Fruit fly (Drosophila melanogaster) whole organism, embryonic: ENCODE results near the gene wls.

Experiments
- Bgb ChIP-seq: fragments of 200-800 bp; sonication (Bioruptor generic); IDR thresholded peaks from 2 replicates; pipeline ENCODE4 v1.3.6; 2022; ENCODE audit warnings: missing biosample characterization, missing genetic modification characterization; ENCODE audit not compliant: partially characterized antibody
- CG10321 ChIP-seq: fragments of 200-800 bp; sonication (Bioruptor generic); IDR thresholded peaks from 2 replicates; pipeline ENCODE4 v1.3.6; 2022; ENCODE audit warnings: missing biosample characterization, missing genetic modification characterization
- CG12155 ChIP-seq: fragments of 200-800 bp; sonication (Bioruptor generic); optimal IDR thresholded peaks from 3 replicates; lab custom pipeline; 2016; ENCODE audit warnings: missing biosample characterization, missing genetic modification characterization
- CG13287 ChIP-seq: fragments of 200-800 bp; sonication (Bioruptor generic); IDR thresholded peaks from 2 replicates; pipeline ENCODE4 v1.3.6; 2022; ENCODE audit warnings: missing biosample characterization, missing genetic modification characterization; ENCODE audit not compliant: partially characterized antibody
- CG13775 ChIP-seq: fragments of 200-800 bp; sonication (Bioruptor generic); optimal IDR thresholded peaks from 3 replicates; lab custom pipeline; 2017; ENCODE audit warnings: missing biosample characterization, mild to moderate bottlenecking, missing genetic modification characterization
- CG15514 ChIP-seq: fragments of 200-800 bp; sonication (Bioruptor generic); optimal IDR thresholded peaks from 3 replicates; lab custom pipeline; 2017; ENCODE audit warnings: missing biosample characterization, missing genetic modification characterization, mild to moderate bottlenecking, moderate library complexity, missing genetic modification reagents
- CG1602 ChIP-seq: fragments of 200-800 bp; sonication (Bioruptor generic); optimal IDR thresholded peaks from 3 replicates; lab custom pipeline; 2016; ENCODE audit warnings: missing biosample characterization, missing genetic modification characterization
- CG16863 ChIP-seq: fragments of 200-800 bp; sonication (Bioruptor generic); optimal IDR thresholded peaks from 3 replicates; lab custom pipeline; 2016; ENCODE audit warnings: missing biosample characterization, missing genetic modification characterization
- CG18011 ChIP-seq: fragments of 200-800 bp; sonication (Bioruptor generic); optimal IDR thresholded peaks from 2 replicates; lab custom pipeline; 2017; ENCODE audit warnings: missing biosample characterization, missing genetic modification characterization, mild to moderate bottlenecking, moderate library complexity, missing genotype
- CG18619 ChIP-seq: fragments of 200-800 bp; sonication (Bioruptor generic); optimal IDR thresholded peaks from 3 replicates; lab custom pipeline; 2017; ENCODE audit warnings: missing biosample characterization, mild to moderate bottlenecking, missing genetic modification characterization
- CG2712 ChIP-seq: fragments of 200-800 bp; optimal IDR thresholded peaks from 3 replicates; lab custom pipeline; 2019; ENCODE audit warnings: missing biosample characterization, mild to moderate bottlenecking, missing genetic modification characterization, moderate library complexity
- CG34422 ChIP-seq: fragments of 200-800 bp; sonication (Bioruptor generic); IDR thresholded peaks from 3 replicates; pipeline ENCODE4 v1.3.6; 2022; ENCODE audit warnings: missing biosample characterization, missing genetic modification characterization
- CG4328 ChIP-seq: fragments of 200-800 bp; sonication (Bioruptor generic); optimal IDR thresholded peaks from 3 replicates; lab custom pipeline; 2017; ENCODE audit warnings: missing biosample characterization, missing genetic modification reagents, missing genetic modification characterization
- CG4617 ChIP-seq: fragments of 200-800 bp; sonication (Bioruptor generic); optimal IDR thresholded peaks from 3 replicates; lab custom pipeline; 2016; ENCODE audit warnings: missing biosample characterization, missing genetic modification characterization, borderline replicate concordance
- CG7786 ChIP-seq: fragments of 200-800 bp; sonication (Bioruptor generic); optimal IDR thresholded peaks from 2 replicates; lab custom pipeline; 2016; ENCODE audit warnings: missing biosample characterization, missing genetic modification characterization
- CG7963 ChIP-seq: fragments of 200-800 bp; sonication (Bioruptor generic); IDR thresholded peaks from 3 replicates; pipeline ENCODE4 v1.3.6; 2022; ENCODE audit warnings: missing biosample characterization, missing genetic modification characterization; ENCODE audit not compliant: partially characterized antibody
- CG8765 ChIP-seq: fragments of 200-800 bp; sonication (Bioruptor generic); IDR thresholded peaks from 2 replicates; pipeline ENCODE4 v1.3.6; 2022; ENCODE audit warnings: missing biosample characterization, missing genetic modification characterization
- CTCF ChIP-seq: fragments of 200-800 bp; sonication (Bioruptor generic); optimal IDR thresholded peaks from 2 replicates; lab custom pipeline; 2017; ENCODE audit warnings: missing biosample characterization, mild to moderate bottlenecking, missing genetic modification characterization, moderate library complexity
- E2f2 ChIP-seq: fragments of 200-800 bp; sonication (Bioruptor generic); IDR thresholded peaks from 2 replicates; pipeline ENCODE4 v1.3.6; 2022; ENCODE audit warnings: missing biosample characterization, missing genetic modification characterization
- Ets65A ChIP-seq: fragments of 200-800 bp; sonication (Bioruptor generic); peaks from one replicate; lab custom pipeline; 2016; ENCODE audit warnings: missing biosample characterization, missing genetic modification characterization
- Gsc ChIP-seq: fragments of 200-800 bp; sonication (Bioruptor generic); IDR thresholded peaks from 2 replicates; pipeline ENCODE4 v1.3.6; 2022; ENCODE audit warnings: missing biosample characterization, missing genetic modification characterization
- H2.0 ChIP-seq: fragments of 200-800 bp; sonication (Bioruptor generic); IDR thresholded peaks from 2 replicates; pipeline ENCODE4 v1.3.6; 2022; ENCODE audit warnings: missing biosample characterization, missing genetic modification characterization
- HHEX ChIP-seq: fragments of 200-800 bp; sonication (Bioruptor generic); optimal IDR thresholded peaks from 3 replicates; lab custom pipeline; 2017; ENCODE audit warnings: missing biosample characterization, mild to moderate bottlenecking, missing genetic modification characterization, missing genetic modification reagents
- NFAT ChIP-seq: fragments of 200-800 bp; sonication (Bioruptor generic); IDR thresholded peaks from 2 replicates; pipeline ENCODE4 v1.3.6; 2022; ENCODE audit warnings: missing biosample characterization, missing genetic modification characterization
- NK7.1 ChIP-seq: fragments of 200-800 bp; sonication (Bioruptor generic); optimal IDR thresholded peaks from 3 replicates; lab custom pipeline; 2016; ENCODE audit warnings: missing biosample characterization, missing genetic modification characterization
- NfI ChIP-seq: fragments of 200-800 bp; sonication (Bioruptor generic); optimal IDR thresholded peaks from 3 replicates; lab custom pipeline; 2018; ENCODE audit warnings: missing biosample characterization, mild to moderate bottlenecking, missing genetic modification characterization, moderate library complexity
- Ravus ChIP-seq: fragments of 200-800 bp; sonication (Bioruptor generic); IDR thresholded peaks from 2 replicates; pipeline ENCODE4 v1.3.6; 2022; ENCODE audit warnings: missing biosample characterization, missing genetic modification characterization
- Sry-β ChIP-seq: fragments of 200-800 bp; sonication (Bioruptor generic); optimal IDR thresholded peaks from 2 replicates; lab custom pipeline; 2018; ENCODE audit warnings: missing biosample characterization, mild to moderate bottlenecking, missing genetic modification characterization, moderate library complexity
- Tbp ChIP-seq: fragments of >200 bp; optimal IDR thresholded peaks from 2 replicates; lab custom pipeline; 2018; ENCODE audit warnings: missing biosample characterization, missing genetic modification characterization
- YL-1 ChIP-seq: fragments of 200-800 bp; sonication (Bioruptor generic); optimal IDR thresholded peaks from 3 replicates; lab custom pipeline; 2017; ENCODE audit warnings: missing biosample characterization, mild to moderate bottlenecking, missing genetic modification characterization
- ap ChIP-seq: fragments of 200-800 bp; sonication (Bioruptor generic); IDR thresholded peaks from 2 replicates; pipeline ENCODE4 v1.3.6; 2022; ENCODE audit warnings: missing biosample characterization, missing genetic modification characterization
- ara ChIP-seq: fragments of 200-800 bp; sonication (Bioruptor generic); IDR thresholded peaks from 2 replicates; pipeline ENCODE4 v1.3.6; 2022; ENCODE audit warnings: missing biosample characterization, missing genetic modification characterization
- chif ChIP-seq, 2 experiments: fragments of 200-800 bp; sonication (Bioruptor generic); optimal IDR thresholded peaks; 3 replicates each; lab custom pipeline; 2016; ENCODE audit warnings: missing biosample characterization in 2 of 2, missing genetic modification characterization in 2 of 2
- chinmo ChIP-seq: fragments of 200-800 bp; sonication (Bioruptor generic); IDR thresholded peaks from 4 replicates; pipeline ENCODE4 v1.3.6; 2022; ENCODE audit warnings: missing biosample characterization, missing genetic modification characterization; ENCODE audit not compliant: partially characterized antibody
- corto ChIP-seq: fragments of 200-800 bp; sonication (Bioruptor generic); optimal IDR thresholded peaks from 2 replicates; lab custom pipeline; 2016; ENCODE audit warnings: missing biosample characterization, mild to moderate bottlenecking, missing genetic modification characterization, moderate library complexity
- dati ChIP-seq: fragments of 200-800 bp; sonication (Bioruptor generic); IDR thresholded peaks from 2 replicates; pipeline ENCODE4 v1.3.6; 2022; ENCODE audit warnings: missing biosample characterization, missing genetic modification characterization
- dimm ChIP-seq: fragments of 200-800 bp; sonication (Bioruptor generic); IDR thresholded peaks from 2 replicates; pipeline ENCODE4 v1.3.6; 2022; ENCODE audit warnings: missing biosample characterization, missing genetic modification characterization
- fd102C ChIP-seq: fragments of 200-800 bp; sonication (Bioruptor generic); optimal IDR thresholded peaks from 2 replicates; lab custom pipeline; 2018; ENCODE audit warnings: missing biosample characterization, mild to moderate bottlenecking, missing genetic modification characterization, moderate library complexity
- grn ChIP-seq: fragments of 200-800 bp; sonication (Bioruptor generic); optimal IDR thresholded peaks from 3 replicates; lab custom pipeline; 2017; ENCODE audit warnings: missing biosample characterization, missing genetic modification characterization
- ham ChIP-seq: fragments of 200-800 bp; sonication (Bioruptor generic); IDR thresholded peaks from 2 replicates; pipeline ENCODE4 v1.3.6; 2022; ENCODE audit warnings: missing biosample characterization, missing genetic modification characterization
- klu ChIP-seq: fragments of 200-800 bp; sonication (Bioruptor generic); IDR thresholded peaks from 2 replicates; pipeline ENCODE4 v1.3.6; 2022; ENCODE audit warnings: missing biosample characterization, missing genetic modification characterization
- lbe ChIP-seq: fragments of 200-800 bp; sonication (Bioruptor generic); optimal IDR thresholded peaks from 2 replicates; lab custom pipeline; 2016; ENCODE audit warnings: missing biosample characterization, mild to moderate bottlenecking, missing genetic modification characterization
- nau ChIP-seq: fragments of 200-800 bp; sonication (Bioruptor generic); optimal IDR thresholded peaks from 3 replicates; lab custom pipeline; 2017; ENCODE audit warnings: missing biosample characterization, mild to moderate bottlenecking, missing genetic modification characterization, missing genetic modification reagents
- pita ChIP-seq: fragments of 200-800 bp; sonication (Bioruptor generic); optimal IDR thresholded peaks from 2 replicates; lab custom pipeline; 2017; ENCODE audit warnings: missing biosample characterization, mild to moderate bottlenecking, missing genetic modification characterization
- prd ChIP-seq, 3 experiments: fragments of >200 bp in 2 of 3; fragments of 200-800 bp in 1 of 3; sonication (Bioruptor generic) in 1 of 3; optimal IDR thresholded peaks in 2 of 3; IDR thresholded peaks in 1 of 3; 2 replicates in 2 of 3; 3 replicates in 1 of 3; pipeline versions ENCODE4 v1.3.6 to Lab custom; 2017 to 2022; ENCODE audit warnings: missing biosample characterization in 1 of 3, missing genetic modification characterization in 1 of 3
- scrt ChIP-seq: fragments of 200-800 bp; sonication (Bioruptor generic); optimal IDR thresholded peaks from 2 replicates; lab custom pipeline; 2018; ENCODE audit warnings: missing biosample characterization, mild to moderate bottlenecking, missing genetic modification characterization, moderate library complexity
- sisA ChIP-seq: fragments of 200-800 bp; sonication (Bioruptor generic); IDR thresholded peaks from 2 replicates; pipeline ENCODE4 v1.3.6; 2022; ENCODE audit warnings: missing biosample characterization, missing genetic modification characterization
- tin ChIP-seq: fragments of 200-800 bp; sonication (Bioruptor generic); optimal IDR thresholded peaks from 3 replicates; lab custom pipeline; 2016; ENCODE audit warnings: missing biosample characterization, missing genetic modification characterization
- vnd ChIP-seq: fragments of 200-800 bp; sonication (Bioruptor generic); IDR thresholded peaks from 3 replicates; pipeline ENCODE4 v1.3.6; 2022; ENCODE audit warnings: missing biosample characterization, missing genetic modification characterization; ENCODE audit not compliant: partially characterized antibody

The wls gene

DNA sequence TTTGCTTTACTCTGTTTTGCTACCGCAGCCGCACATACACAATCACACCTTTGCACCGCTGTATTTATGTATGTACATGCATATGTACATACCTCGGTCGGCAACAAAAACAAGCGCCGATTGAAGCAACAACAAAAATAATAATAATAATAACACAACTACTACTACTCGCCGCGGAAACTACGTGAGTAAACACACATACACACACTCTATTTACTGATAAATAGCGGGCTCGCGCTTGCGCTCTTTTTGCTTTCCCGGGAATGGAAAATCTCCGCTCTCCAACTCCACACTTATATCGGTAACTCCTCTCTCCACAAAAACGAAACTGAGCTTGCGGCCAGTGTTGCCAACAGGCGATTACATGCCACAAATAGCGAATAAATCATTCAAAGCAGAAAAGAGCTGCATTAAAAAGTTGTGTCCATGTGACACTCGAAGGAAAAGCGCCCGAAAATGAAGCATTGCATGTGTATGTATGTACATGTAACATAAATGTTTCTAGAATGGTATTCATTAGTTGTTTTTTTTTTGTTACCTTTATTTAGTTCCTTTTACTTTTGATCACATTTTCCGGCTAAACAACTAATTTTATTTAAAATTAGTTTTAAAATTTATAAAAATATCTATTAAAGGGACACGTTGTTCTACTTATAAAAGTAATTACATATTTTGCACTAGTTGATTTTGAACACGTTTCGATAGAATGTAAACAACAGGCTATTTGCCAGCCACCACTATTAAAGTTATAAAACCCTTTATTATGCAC, 50.6 kb downstream of the wls start (continued):
- no peak for TF ChIP-seq CG13775 (GFP tag; lab: Kevin White, UChicago)
- TF ChIP-seq NK7.1 (GFP tag; lab: Kevin White, UChicago): peak; percentile 40
- TF ChIP-seq grn (GFP tag; lab: Kevin White, UChicago): peak; percentile 73
- peak; percentile 91 for TF ChIP-seq YL-1 (GFP tag; lab: Kevin White, UChicago)
- TF ChIP-seq CG2712 (tag; lab: Kevin White, UChicago): peak; percentile 35
- no peak for TF ChIP-seq vnd (GFP tag; lab: Robert Waterston, UW)
- peak; percentile 73 for TF ChIP-seq CG15514 (GFP tag; lab: Kevin White, UChicago)
- peak; percentile 59 for TF ChIP-seq CG7786 (GFP tag; lab: Kevin White, UChicago)
- TF ChIP-seq ham: no peak
- TF ChIP-seq CG10321 (GFP tag; lab: Robert Waterston, UW): no peak
- no peak for TF ChIP-seq Tbp
- peak; percentile 21 for TF ChIP-seq Sry-β (GFP tag; lab: Kevin White, UChicago)
- peak; percentile 76 for TF ChIP-seq ara (GFP tag; lab: Robert Waterston, UW)
- TF ChIP-seq CG4328 (GFP tag; lab: Kevin White, UChicago): peak; percentile 95
- no peak for TF ChIP-seq tin (GFP tag; lab: Kevin White, UChicago)
- TF ChIP-seq fd102C (GFP tag; lab: Kevin White, UChicago): peak; percentile 88
- no peak for TF ChIP-seq dati (GFP tag; lab: Robert Waterston, UW)
- TF ChIP-seq CG8765 (GFP tag; lab: Robert Waterston, UW): no peak
- peak; percentile 54 for TF ChIP-seq CG16863 (GFP tag; lab: Kevin White, UChicago)
- no peak for TF ChIP-seq ap
- no peak for TF ChIP-seq Gsc (GFP tag; lab: Robert Waterston, UW)
- TF ChIP-seq H2.0: peak; percentile 57; the same call in 1 of the 2 replicates
- TF ChIP-seq HHEX (GFP tag; lab: Kevin White, UChicago): peak; percentile 83
- no peak for TF ChIP-seq dimm (GFP tag; lab: Robert Waterston, UW)
- peak; percentile 65 for TF ChIP-seq NfI (GFP tag; lab: Kevin White, UChicago)
- TF ChIP-seq nau (GFP tag; lab: Kevin White, UChicago): peak; percentile 83
- no peak for TF ChIP-seq Ets65A
- no peak for TF ChIP-seq Bgb
- peak; percentile 23 to 65 for TF ChIP-seq chif (GFP tag; optimal IDR thresholded peaks at IDR 0.05; lab: Kevin White, UChicago)
- no peak for TF ChIP-seq pita (GFP tag; lab: Kevin White, UChicago)
- peak; percentile 23 for TF ChIP-seq CG18011
- no peak for TF ChIP-seq sisA
- no peak for TF ChIP-seq prd (optimal IDR thresholded peaks at IDR 0.05; lab: Kevin White, UChicago)
- TF ChIP-seq prd (GFP tag; IDR thresholded peaks at IDR 0.05; lab: Robert Waterston, UW): peak; percentile 47; the same call in 2 of the 3 replicates
- TF ChIP-seq CG12155: peak; percentile 61
- no peak for TF ChIP-seq klu (GFP tag; lab: Robert Waterston, UW)
- peak; percentile 78 for TF ChIP-seq scrt
- peak; percentile 11 for TF ChIP-seq lbe (GFP tag; lab: Kevin White, UChicago)
- peak; percentile 6 for TF ChIP-seq CTCF (GFP tag; lab: Kevin White, UChicago)
- TF ChIP-seq Ravus (GFP tag; lab: Robert Waterston, UW): no peak
- peak; percentile 74 for TF ChIP-seq corto (GFP tag; lab: Kevin White, UChicago)
- peak; percentile 70; the same call in 1 of the 2 replicates for TF ChIP-seq NFAT (GFP tag; lab: Robert Waterston, UW)
- TF ChIP-seq CG7963: no peak
- TF ChIP-seq CG1602 (GFP tag; lab: Kevin White, UChicago): peak; percentile 44
- peak; percentile 76 for TF ChIP-seq CG18619 (GFP tag; lab: Kevin White, UChicago)
- TF ChIP-seq chinmo (GFP tag; lab: Robert Waterston, UW): peak; percentile 98
- peak; percentile 80; the same call in 1 of the 3 replicates for TF ChIP-seq CG34422 (GFP tag; lab: Robert Waterston, UW)
- peak; percentile 50; the same call in 1 of the 2 replicates for TF ChIP-seq E2f2 (GFP tag; lab: Robert Waterston, UW)
- TF ChIP-seq CG13287 (GFP tag; lab: Robert Waterston, UW): peak; percentile 53; the same call in 1 of the 2 replicates
- TF ChIP-seq CG4617 (GFP tag; lab: Kevin White, UChicago): peak; percentile 12
